Worm (Caenorhabditis elegans) whole organism, mixed stage, embryonic: Measurements from ENCODE around the gene F56H11.2.

ENCODE experiments used
- elt-3 ChIP-seq: fragments of 150-350 bp; optimal IDR thresholded peaks from 2 replicates; lab custom pipeline; 2014; ENCODE audit warnings: missing biosample characterization, missing genetic modification characterization
- snpc-4 ChIP-seq: fragments of 150-350 bp; optimal IDR thresholded peaks from 2 replicates; lab custom pipeline; 2014; ENCODE audit warnings: missing biosample characterization, missing genetic modification characterization

Gene F56H11.2

DNA sequence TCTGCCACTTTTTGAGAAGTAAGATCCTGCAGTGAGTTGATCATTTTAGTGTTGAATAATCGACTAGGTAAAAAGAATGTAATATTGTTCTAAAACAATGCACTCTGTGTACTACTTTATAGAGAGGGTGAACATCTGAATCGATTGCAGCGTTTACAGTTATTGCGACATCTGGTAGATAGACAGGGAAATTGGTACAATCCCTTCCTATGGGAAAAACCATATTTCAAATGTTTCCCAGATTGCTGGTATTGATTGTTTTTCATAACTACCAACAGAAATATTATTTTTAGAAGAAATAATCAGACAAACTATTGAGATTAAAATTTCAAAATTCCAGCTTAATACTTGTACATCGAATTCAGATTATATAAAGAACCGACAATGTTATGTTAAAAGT, 47.9 kb downstream of the F56H11.2 start, which contains the start of gene gadr-2:
TSS of gene gadr-2 (minus strand) at position 101 of the 400 bp plus-strand sequence.
- TF ChIP-seq snpc-4 (no peak), elt-3 (tag; lab: Kevin White, UChicago) (no peak)
- TF ChIP-seq, all 35 proteins: peak for 0
